Fruit fly (Drosophila melanogaster) whole organism, embryonic: ENCODE data around the gene COX6B.

Experiments used
- CG11696 ChIP-seq: fragments of 200-800 bp; sonication (Bioruptor generic); IDR thresholded peaks from 2 replicates; pipeline ENCODE4 v1.3.6; 2022; ENCODE audit warnings: missing biosample characterization, missing genetic modification characterization
- fd102C ChIP-seq: fragments of 200-800 bp; sonication (Bioruptor generic); optimal IDR thresholded peaks from 2 replicates; lab custom pipeline; 2018; ENCODE audit warnings: missing biosample characterization, mild to moderate bottlenecking, missing genetic modification characterization, moderate library complexity
- ftz-f1 ChIP-seq: fragments of 200-800 bp; sonication (Bioruptor generic); optimal IDR thresholded peaks from 2 replicates; lab custom pipeline; 2016; ENCODE audit warnings: missing biosample characterization, missing genetic modification characterization
- pan ChIP-seq, 4 experiments: fragments of >200 bp in 3 of 4; fragments of 200-800 bp in 1 of 4; sonication (Bioruptor generic) in 1 of 4; optimal IDR thresholded peaks in 3 of 4; IDR thresholded peaks in 1 of 4; 2 replicates each; pipeline versions ENCODE4 v1.3.6 to Lab custom; 2017 to 2022; ENCODE audit warnings: missing biosample characterization in 2 of 4, missing genetic modification characterization in 2 of 4, mixed read lengths in 1 of 4
- pb ChIP-seq: fragments of 200-800 bp; sonication (Bioruptor generic); optimal IDR thresholded peaks from 3 replicates; lab custom pipeline; 2016; ENCODE audit warnings: missing biosample characterization, missing genetic modification characterization
- sqz ChIP-seq: fragments of 200-800 bp; sonication (Bioruptor generic); optimal IDR thresholded peaks from 3 replicates; lab custom pipeline; 2018; ENCODE audit warnings: missing biosample characterization, mild to moderate bottlenecking, missing genetic modification characterization
- tll ChIP-seq, 2 experiments: fragments of 200-800 bp in 1 of 2; fragments of >200 bp in 1 of 2; sonication (Bioruptor generic) in 1 of 2; optimal IDR thresholded peaks; 2 replicates each; lab custom pipeline; 2017 to 2019; ENCODE audit warnings: missing biosample characterization in 2 of 2, missing genetic modification characterization in 2 of 2, mild to moderate bottlenecking in 1 of 2, moderate library complexity in 1 of 2

DNA sequence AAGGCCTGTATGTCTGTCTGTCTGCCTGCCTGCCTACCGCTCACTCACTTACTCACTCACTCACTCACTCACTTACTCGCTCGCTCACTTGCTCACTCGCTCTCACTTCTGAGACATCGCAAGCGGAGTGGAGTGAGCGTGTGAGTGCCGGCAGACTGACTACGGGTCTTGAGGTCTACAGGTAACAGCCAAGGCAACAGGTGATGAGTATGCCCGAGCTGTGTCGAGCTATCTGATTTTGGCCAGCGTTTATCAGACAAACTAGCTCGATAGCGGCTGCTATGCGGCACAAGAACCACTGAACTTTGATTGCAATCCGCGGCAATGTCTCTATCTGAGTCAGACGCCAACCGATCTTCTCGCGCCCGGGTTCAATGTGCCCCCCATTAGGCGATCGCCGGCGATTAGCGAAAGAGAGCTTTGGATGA lies 10.0 kb upstream of the COX6B start:
- no peak for TF ChIP-seq CG11696 (GFP tag; lab: Robert Waterston, UW)
- no peak for TF ChIP-seq fd102C (GFP tag; lab: Kevin White, UChicago)
- peak in 1 of 2 experiments; percentile 25 for TF ChIP-seq tll (GFP tag; optimal IDR thresholded peaks at IDR 0.05; lab: Kevin White, UChicago)
- TF ChIP-seq ftz-f1 (GFP tag; lab: Kevin White, UChicago) = no peak
- TF ChIP-seq pan (optimal IDR thresholded peaks at IDR 0.05; lab: Kevin White, UChicago) = no peak
- TF ChIP-seq pan (GFP tag; optimal IDR thresholded peaks at IDR 0.05 in 1 of 2, IDR thresholded peaks at IDR 0.05 in 1 of 2) = no peak
- no peak for TF ChIP-seq sqz (GFP tag; lab: Kevin White, UChicago)
- TF ChIP-seq pb (GFP tag; lab: Kevin White, UChicago) = no peak
